Worm (Caenorhabditis elegans) whole organism, early embryonic: ENCODE measurements around the gene F40A3.3.

Source experiments
- B0310.2 ChIP-seq: sonication (generic microtip); optimal IDR thresholded peaks from 2 replicates; lab custom pipeline; 2016; ENCODE audit warnings: mild to moderate bottlenecking, missing genetic modification characterization, missing compliant biosample characterization
- F13C5.2 ChIP-seq: sonication (generic microtip); optimal IDR thresholded peaks from 2 replicates; lab custom pipeline; 2017; ENCODE audit warnings: mild to moderate bottlenecking, missing genetic modification characterization, inconsistent platforms, missing compliant biosample characterization
- ama-1 ChIP-seq: fragments of 150-350 bp; optimal IDR thresholded peaks from 2 replicates; lab custom pipeline; 2014
- ceh-36 ChIP-seq: sonication (generic microtip); optimal IDR thresholded peaks from 2 replicates; lab custom pipeline; 2016; ENCODE audit warnings: missing genetic modification characterization, inconsistent platforms, missing compliant biosample characterization
- flt-1 ChIP-seq: fragments of 200-800 bp; sonication (Bioruptor generic); IDR thresholded peaks from 2 replicates; pipeline ENCODE4 v1.3.6; 2022; ENCODE audit warnings: missing genetic modification characterization, missing compliant biosample characterization
- hnd-1 ChIP-seq: sonication (generic microtip); optimal IDR thresholded peaks from 2 replicates; lab custom pipeline; 2016; ENCODE audit warnings: missing genetic modification characterization, missing compliant biosample characterization
- scrt-1 ChIP-seq: fragments of 200-800 bp; sonication (Bioruptor generic); IDR thresholded peaks from 2 replicates; pipeline ENCODE4 v1.3.6; 2022; ENCODE audit warnings: missing genetic modification characterization, missing compliant biosample characterization
- sea-1 ChIP-seq: fragments of 200-800 bp; sonication (Bioruptor generic); conservative IDR thresholded peaks from 2 replicates; pipeline ENCODE4 v1.3.6; 2022; ENCODE audit warnings: missing genetic modification characterization, missing compliant biosample characterization
- tbx-37 ChIP-seq: fragments of 200-800 bp; sonication (Bioruptor generic); conservative IDR thresholded peaks from 2 replicates; pipeline ENCODE4 v1.3.6; 2022; ENCODE audit warnings: missing genetic modification reagents, missing genetic modification characterization, missing compliant biosample characterization

DNA sequence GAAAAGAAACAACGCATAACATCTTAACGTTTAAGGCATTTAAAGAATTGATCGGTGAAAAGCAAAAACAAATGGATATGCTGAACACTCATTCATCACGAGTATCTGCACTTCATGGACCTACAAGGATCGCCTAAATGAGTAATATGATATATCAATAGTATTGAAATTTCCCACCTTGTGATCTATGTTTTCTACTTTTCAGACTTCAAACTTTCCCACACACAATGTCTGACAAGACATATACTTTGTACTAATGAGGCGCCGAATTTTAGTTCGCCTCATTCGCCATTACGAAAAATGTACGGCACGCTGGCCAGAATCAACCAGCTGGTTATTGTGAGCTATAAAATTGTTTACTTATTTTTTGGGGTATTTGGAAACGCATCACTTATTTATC, 49.5 kb downstream of the F40A3.3 start, which contains the start of gene srsx-6:
- no peak for TF ChIP-seq F13C5.2 (tag; lab: Kevin White, UChicago)
- TF ChIP-seq hnd-1 (tag; lab: Kevin White, UChicago) = no peak
- TF ChIP-seq B0310.2 (tag; lab: Kevin White, UChicago) = no peak
- TF ChIP-seq sea-1 (GFP tag; lab: Robert Waterston, UW) = no peak
- no peak for TF ChIP-seq ama-1 (lab: Kevin White, UChicago)
- TF ChIP-seq flt-1 = no peak
- TF ChIP-seq scrt-1 (GFP tag; lab: Robert Waterston, UW) = no peak
- no peak for TF ChIP-seq ceh-36 (tag; lab: Kevin White, UChicago)
- TF ChIP-seq tbx-37 = no peak
